Worm (Caenorhabditis elegans) whole organism, mixed stage, embryonic: ENCODE measurements around the gene F16F9.3.

Experiments used
- M03D4.4 ChIP-seq: sonication (generic microtip); optimal IDR thresholded peaks from 2 replicates; lab custom pipeline; 2017; ENCODE audit warnings: mild to moderate bottlenecking, missing genetic modification characterization, missing compliant biosample characterization
- bed-3 ChIP-seq: fragments of 200-800 bp; sonication (Bioruptor generic); optimal IDR thresholded peaks from 3 replicates; lab custom pipeline; 2018; ENCODE audit warnings: mild to moderate bottlenecking, missing genetic modification characterization, moderate library complexity, missing compliant biosample characterization
- blmp-1 ChIP-seq: fragments of 150-350 bp; optimal IDR thresholded peaks from 2 replicates; lab custom pipeline; 2014; ENCODE audit warnings: missing biosample characterization, missing genetic modification characterization
- ceh-39 ChIP-seq: fragments of 150-350 bp; optimal IDR thresholded peaks from 2 replicates; lab custom pipeline; 2014; ENCODE audit warnings: missing biosample characterization, missing genetic modification characterization
- ceh-83 ChIP-seq: fragments of 200-800 bp; sonication (Bioruptor generic); optimal IDR thresholded peaks from 2 replicates; lab custom pipeline; 2018; ENCODE audit warnings: mild to moderate bottlenecking, missing genetic modification characterization, missing compliant biosample characterization
- ces-1 ChIP-seq: fragments of 150-350 bp; optimal IDR thresholded peaks from 2 replicates; lab custom pipeline; 2014; ENCODE audit warnings: missing biosample characterization, missing genetic modification reagents, missing genetic modification characterization
- elt-1 ChIP-seq: sonication (generic microtip); optimal IDR thresholded peaks from 2 replicates; lab custom pipeline; 2017; ENCODE audit warnings: missing genetic modification characterization, mild to moderate bottlenecking, missing compliant biosample characterization, antibody characterized with exemption, moderate library complexity, borderline replicate concordance; ENCODE audit not compliant: insufficient read depth
- elt-3 ChIP-seq: fragments of 150-350 bp; optimal IDR thresholded peaks from 2 replicates; lab custom pipeline; 2014; ENCODE audit warnings: missing biosample characterization, missing genetic modification characterization
- flh-1 ChIP-seq: fragments of 200-800 bp; sonication (Bioruptor generic); optimal IDR thresholded peaks from 2 replicates; lab custom pipeline; 2018; ENCODE audit warnings: mild to moderate bottlenecking, missing genetic modification characterization, moderate library complexity, missing compliant biosample characterization
- hlh-1 ChIP-seq: fragments of 150-350 bp; optimal IDR thresholded peaks from 2 replicates; lab custom pipeline; 2014; ENCODE audit warnings: missing biosample characterization, missing genetic modification reagents, missing genetic modification characterization
- lin-13 ChIP-seq: fragments of 150-350 bp; optimal IDR thresholded peaks from 2 replicates; lab custom pipeline; 2014; ENCODE audit warnings: missing biosample characterization, missing genetic modification characterization
- lin-32 ChIP-seq: fragments of 200-800 bp; sonication (Bioruptor generic); optimal IDR thresholded peaks from 2 replicates; lab custom pipeline; 2018; ENCODE audit warnings: mild to moderate bottlenecking, missing genetic modification characterization, missing compliant biosample characterization
- lsy-2 ChIP-seq: fragments of 150-350 bp; optimal IDR thresholded peaks from 2 replicates; lab custom pipeline; 2014; ENCODE audit warnings: missing biosample characterization, missing genetic modification characterization
- mab-5 ChIP-seq: fragments of 150-350 bp; optimal IDR thresholded peaks from 2 replicates; lab custom pipeline; 2014; ENCODE audit warnings: missing biosample characterization, missing genetic modification characterization
- mep-1 ChIP-seq: fragments of 150-350 bp; optimal IDR thresholded peaks from 2 replicates; lab custom pipeline; 2017; ENCODE audit warnings: missing biosample characterization, missing genetic modification reagents, missing genetic modification characterization, inconsistent platforms
- mls-2 ChIP-seq: sonication (generic microtip); optimal IDR thresholded peaks from 2 replicates; lab custom pipeline; 2016; ENCODE audit warnings: mild to moderate bottlenecking, missing genetic modification characterization, moderate library complexity, missing compliant biosample characterization
- nhr-12 ChIP-seq: fragments of 150-350 bp; optimal IDR thresholded peaks from 2 replicates; lab custom pipeline; 2014; ENCODE audit warnings: missing biosample characterization, missing genetic modification characterization
- nhr-2 ChIP-seq: fragments of 150-350 bp; optimal IDR thresholded peaks from 2 replicates; lab custom pipeline; 2014; ENCODE audit warnings: missing biosample characterization, missing genetic modification characterization
- nhr-76 ChIP-seq: sonication (generic microtip); optimal IDR thresholded peaks from 2 replicates; lab custom pipeline; 2017; ENCODE audit warnings: missing biosample characterization, missing genetic modification characterization
- pha-4 ChIP-seq: fragments of 150-350 bp; optimal IDR thresholded peaks from 2 replicates; lab custom pipeline; 2018; ENCODE audit warnings: missing biosample characterization, missing genetic modification reagents, missing genetic modification characterization
- sem-2 ChIP-seq: fragments of 200-800 bp; sonication (Bioruptor generic); optimal IDR thresholded peaks from 2 replicates; lab custom pipeline; 2018; ENCODE audit warnings: mild to moderate bottlenecking, missing genetic modification characterization, missing compliant biosample characterization
- snpc-4 ChIP-seq: fragments of 150-350 bp; optimal IDR thresholded peaks from 2 replicates; lab custom pipeline; 2014; ENCODE audit warnings: missing biosample characterization, missing genetic modification characterization
- unc-120 ChIP-seq: sonication (generic microtip); optimal IDR thresholded peaks from 2 replicates; lab custom pipeline; 2017; ENCODE audit warnings: missing genetic modification characterization, missing compliant biosample characterization; ENCODE audit not compliant: poor library complexity, severe bottlenecking
- unc-39 ChIP-seq: fragments of 150-350 bp; optimal IDR thresholded peaks from 2 replicates; lab custom pipeline; 2014; ENCODE audit warnings: missing biosample characterization, missing genetic modification characterization
- unc-62 ChIP-seq: fragments of 150-350 bp; optimal IDR thresholded peaks from 2 replicates; lab custom pipeline; 2014; ENCODE audit warnings: missing biosample characterization, missing genetic modification reagents, missing genetic modification characterization
- zip-8 ChIP-seq: fragments of 150-350 bp; optimal IDR thresholded peaks from 2 replicates; lab custom pipeline; 2014; ENCODE audit warnings: missing biosample characterization, missing genetic modification characterization
- ztf-11 ChIP-seq: fragments of 150-350 bp; optimal IDR thresholded peaks from 2 replicates; lab custom pipeline; 2014; ENCODE audit warnings: missing biosample characterization, missing genetic modification characterization

Gene F16F9.3

DNA sequence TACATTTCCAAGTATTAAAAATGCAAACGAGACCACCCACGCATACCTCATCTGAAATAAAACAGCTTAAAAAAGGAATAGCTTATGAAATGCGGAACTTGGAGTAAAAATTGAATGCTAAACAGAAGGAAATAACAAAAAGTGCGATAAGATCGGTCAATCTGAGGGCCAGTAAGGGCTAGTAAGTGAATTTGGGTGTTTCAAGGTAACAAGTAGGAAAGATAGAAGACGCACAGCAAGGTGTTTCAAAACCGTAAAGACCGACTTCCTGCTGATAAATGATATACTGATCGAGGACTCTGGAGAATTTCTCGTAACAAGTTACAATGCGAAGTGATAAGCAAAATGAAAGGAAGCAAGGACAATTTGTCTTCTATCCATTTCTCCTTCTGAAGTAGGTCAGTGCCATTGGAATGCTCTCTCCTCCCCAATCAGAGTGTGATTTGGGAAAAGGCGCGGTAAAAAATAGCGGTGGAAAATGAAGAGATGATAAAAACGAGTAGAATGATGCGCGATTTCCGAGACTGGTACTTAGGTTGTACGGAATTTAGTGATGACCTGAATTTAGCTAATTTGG lies 1.7 kb upstream of the F16F9.3 start, which contains the start of gene dpy-6:
Gene dpy-6 (minus strand): TSS at position 51 of the 577 bp plus-strand sequence.
- TF ChIP-seq lin-13 (tag; lab: Kevin White, UChicago), result no peak
- no peak for TF ChIP-seq ztf-11
- no peak for TF ChIP-seq ceh-39 (tag; lab: Kevin White, UChicago)
- no peak for TF ChIP-seq nhr-12
- TF ChIP-seq sem-2 (GFP tag; lab: Kevin White, UChicago), result no peak
- no peak for TF ChIP-seq ces-1 (GFP tag; lab: Kevin White, UChicago)
- TF ChIP-seq lin-32 (GFP tag; lab: Kevin White, UChicago), result no peak
- no peak for TF ChIP-seq M03D4.4 (tag; lab: Kevin White, UChicago)
- TF ChIP-seq unc-120 (tag; lab: Kevin White, UChicago), result no peak

DNA sequence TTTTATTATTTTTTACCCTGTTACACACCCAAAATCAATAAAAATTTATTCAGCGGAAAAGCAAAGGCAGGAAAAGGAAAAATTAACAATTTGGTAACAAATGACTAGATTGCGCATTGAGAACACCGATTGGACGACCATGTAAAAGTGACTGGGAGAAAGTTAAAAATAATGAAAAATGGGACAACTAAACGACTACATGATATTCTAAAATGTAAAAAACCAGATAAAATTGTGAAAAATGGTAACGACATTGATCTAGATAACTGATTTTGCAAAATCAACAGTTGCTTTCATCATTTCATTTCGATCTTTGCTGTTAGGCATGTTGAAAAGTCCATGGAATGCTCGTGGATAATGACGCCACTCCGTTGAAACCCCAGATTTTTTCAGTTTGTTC lies 2.4 kb downstream of the F16F9.3 start:
- TF ChIP-seq elt-1 (tag; lab: Kevin White, UChicago), result no peak
- no peak for TF ChIP-seq ceh-83 (GFP tag; lab: Kevin White, UChicago)
- TF ChIP-seq zip-8 (tag; lab: Kevin White, UChicago), result no peak
- no peak for TF ChIP-seq mep-1 (tag; lab: Kevin White, UChicago)
- no peak for TF ChIP-seq snpc-4 (tag; lab: Kevin White, UChicago)
- TF ChIP-seq nhr-12, result no peak
- TF ChIP-seq unc-62 (GFP tag; lab: Kevin White, UChicago), result no peak
- TF ChIP-seq flh-1, result no peak
- no peak for TF ChIP-seq mls-2 (tag; lab: Kevin White, UChicago)
- no peak for TF ChIP-seq nhr-76 (tag; lab: Kevin White, UChicago)
- no peak for TF ChIP-seq ztf-11
- no peak for TF ChIP-seq lsy-2 (tag; lab: Kevin White, UChicago)
- no peak for TF ChIP-seq nhr-2 (tag; lab: Kevin White, UChicago)
- TF ChIP-seq lin-32 (GFP tag; lab: Kevin White, UChicago), result no peak
- TF ChIP-seq unc-120 (tag; lab: Kevin White, UChicago), result no peak
- no peak for TF ChIP-seq blmp-1 (tag; lab: Kevin White, UChicago)

- TF ChIP-seq elt-1 (tag; lab: Kevin White, UChicago) (peak; percentile 60), lin-32 (GFP tag; lab: Kevin White, UChicago) (no peak), hlh-1 (tag; lab: Kevin White, UChicago) (no peak)
Observed at ce11 chrX:8460958-8461357, 3.5 kb downstream of the F16F9.3 start.

ce11 chrX:8463085-8463645 lies 5.8 kb downstream of the F16F9.3 start, which contains the start of gene F16F9.4:
TSS of gene F16F9.4 (minus strand) at chrX:8463360.
- no peak for TF ChIP-seq unc-120 (tag; lab: Kevin White, UChicago)
- TF ChIP-seq lsy-2 (tag; lab: Kevin White, UChicago), result no peak
- no peak for TF ChIP-seq lin-32 (GFP tag; lab: Kevin White, UChicago)
- TF ChIP-seq sem-2 (GFP tag; lab: Kevin White, UChicago), result no peak
- TF ChIP-seq pha-4, result no peak
- TF ChIP-seq ceh-39 (tag; lab: Kevin White, UChicago), result no peak
- TF ChIP-seq hlh-1 (tag; lab: Kevin White, UChicago), result no peak
- no peak for TF ChIP-seq ceh-83 (GFP tag; lab: Kevin White, UChicago)
- no peak for TF ChIP-seq mab-5 (tag; lab: Kevin White, UChicago)
- TF ChIP-seq, all 35 proteins: peak for 0

DNA sequence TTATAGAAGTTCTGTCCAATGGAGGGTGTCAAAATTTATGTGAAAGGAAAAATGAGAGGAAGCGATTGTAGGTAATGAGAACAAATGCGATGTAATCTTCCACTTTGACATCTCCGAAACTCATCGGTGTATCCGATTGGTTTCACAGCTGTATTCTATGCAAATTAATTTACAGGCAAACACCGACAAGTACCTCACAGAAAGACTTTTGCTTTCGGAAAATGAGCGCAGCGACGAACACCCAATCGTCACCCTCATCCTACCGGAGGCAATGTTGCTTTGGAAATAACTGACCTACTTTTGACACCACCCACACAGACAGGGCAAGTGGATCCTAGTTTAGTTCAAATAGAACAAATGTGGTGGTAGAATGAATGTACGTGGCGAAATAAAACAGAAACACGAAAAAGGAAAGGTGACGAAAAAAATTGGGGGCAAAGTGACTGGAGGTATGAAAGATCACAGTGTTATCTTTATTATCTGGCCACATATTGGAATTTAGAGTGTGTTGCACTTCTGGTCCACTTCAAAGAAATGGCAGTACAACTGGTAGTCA lies 6.6 kb downstream of the F16F9.3 start:
- TF ChIP-seq bed-3, result no peak
- TF ChIP-seq elt-1 (tag; lab: Kevin White, UChicago), result peak; percentile 44

ce11 chrX:8470126-8470772 lies 12.8 kb downstream of the F16F9.3 start, which contains the start of gene mec-10:
TSS of gene mec-10 (minus strand) at chrX:8470314.
- TF ChIP-seq zip-8 (tag; lab: Kevin White, UChicago), result no peak
- TF ChIP-seq nhr-76 (tag; lab: Kevin White, UChicago), result no peak
- no peak for TF ChIP-seq elt-3 (tag; lab: Kevin White, UChicago)
- TF ChIP-seq snpc-4 (tag; lab: Kevin White, UChicago), result no peak
- no peak for TF ChIP-seq ztf-11
- TF ChIP-seq lsy-2 (tag; lab: Kevin White, UChicago), result no peak
- no peak for TF ChIP-seq mep-1 (tag; lab: Kevin White, UChicago)
- no peak for TF ChIP-seq nhr-2 (tag; lab: Kevin White, UChicago)
- TF ChIP-seq ceh-83 (GFP tag; lab: Kevin White, UChicago), result no peak
- no peak for TF ChIP-seq ces-1 (GFP tag; lab: Kevin White, UChicago)
- no peak for TF ChIP-seq unc-39
- TF ChIP-seq flh-1, result no peak
